Worm (Caenorhabditis elegans) whole organism, L2 larva: ENCODE data around the gene nhr-242.

Experiments used
- C34F6.9 ChIP-seq: fragments of 150-350 bp; optimal IDR thresholded peaks from 2 replicates; lab custom pipeline; 2014; ENCODE audit warnings: missing biosample characterization, missing genetic modification characterization
- F13H6.1 ChIP-seq: sonication (generic microtip); optimal IDR thresholded peaks from 2 replicates; lab custom pipeline; 2016; ENCODE audit warnings: missing genetic modification characterization, missing compliant biosample characterization
- R02D3.7 ChIP-seq: fragments of 150-350 bp; optimal IDR thresholded peaks from 2 replicates; lab custom pipeline; 2014; ENCODE audit warnings: missing biosample characterization, missing genetic modification characterization
- Y55F3AM.14 ChIP-seq: fragments of 200-800 bp; sonication (Bioruptor generic); optimal IDR thresholded peaks from 2 replicates; lab custom pipeline; 2018; ENCODE audit warnings: mild to moderate bottlenecking, missing genetic modification characterization, missing compliant biosample characterization
- ZK546.5 ChIP-seq: sonication (generic microtip); optimal IDR thresholded peaks from 2 replicates; lab custom pipeline; 2017; ENCODE audit warnings: missing biosample characterization, missing genetic modification characterization
- alr-1 ChIP-seq: fragments of 150-350 bp; optimal IDR thresholded peaks from 2 replicates; lab custom pipeline; 2014; ENCODE audit warnings: missing biosample characterization, missing genetic modification characterization
- ama-1 ChIP-seq: fragments of 150-350 bp; optimal IDR thresholded peaks from 2 replicates; lab custom pipeline; 2018; ENCODE audit warnings: inconsistent platforms
- blmp-1 ChIP-seq: sonication (generic microtip); optimal IDR thresholded peaks from 2 replicates; lab custom pipeline; 2017; ENCODE audit warnings: missing genetic modification characterization, mild to moderate bottlenecking, missing compliant biosample characterization, antibody characterized with exemption, moderate library complexity; ENCODE audit not compliant: insufficient read depth
- ceh-82 ChIP-seq: fragments of 150-350 bp; optimal IDR thresholded peaks from 2 replicates; lab custom pipeline; 2014; ENCODE audit warnings: missing biosample characterization, missing genetic modification characterization
- crh-2 ChIP-seq: sonication (generic microtip); optimal IDR thresholded peaks from 2 replicates; lab custom pipeline; 2017; ENCODE audit warnings: missing biosample characterization, missing genetic modification characterization
- dmd-4 ChIP-seq: sonication (generic microtip); optimal IDR thresholded peaks from 2 replicates; lab custom pipeline; 2017; ENCODE audit warnings: missing biosample characterization, missing genetic modification characterization
- elt-1 ChIP-seq: fragments of 150-350 bp; optimal IDR thresholded peaks from 2 replicates; lab custom pipeline; 2014; ENCODE audit warnings: missing biosample characterization, missing genetic modification characterization
- fos-1 ChIP-seq: fragments of 150-350 bp; optimal IDR thresholded peaks from 2 replicates; lab custom pipeline; 2014; ENCODE audit warnings: missing biosample characterization, missing genetic modification characterization
- gmeb-1 ChIP-seq: fragments of 150-350 bp; optimal IDR thresholded peaks from 2 replicates; lab custom pipeline; 2014; ENCODE audit warnings: missing biosample characterization, missing genetic modification characterization
- lin-13 ChIP-seq: fragments of 150-350 bp; optimal IDR thresholded peaks from 2 replicates; lab custom pipeline; 2014; ENCODE audit warnings: missing biosample characterization, missing genetic modification reagents, missing genetic modification characterization
- lsy-2 ChIP-seq, 2 experiments: fragments of 150-350 bp in 1 of 2; sonication (generic microtip) in 1 of 2; optimal IDR thresholded peaks; 2 replicates each; lab custom pipeline; 2014 to 2017; ENCODE audit warnings: missing biosample characterization in 2 of 2, missing genetic modification characterization in 2 of 2
- mab-5 ChIP-seq: fragments of 150-350 bp; optimal IDR thresholded peaks from 2 replicates; lab custom pipeline; 2014; ENCODE audit warnings: missing biosample characterization, missing genetic modification characterization
- mbf-1 ChIP-seq: sonication (generic microtip); optimal IDR thresholded peaks from 2 replicates; lab custom pipeline; 2017; ENCODE audit warnings: missing biosample characterization, missing genetic modification characterization
- mdl-1 ChIP-seq, 2 experiments: fragments of 150-350 bp in 1 of 2; sonication (generic microtip) in 1 of 2; optimal IDR thresholded peaks; 2 replicates each; lab custom pipeline; 2017; ENCODE audit warnings: missing biosample characterization in 2 of 2, missing genetic modification characterization in 2 of 2
- nhr-11 ChIP-seq: fragments of 150-350 bp; optimal IDR thresholded peaks from 2 replicates; lab custom pipeline; 2014; ENCODE audit warnings: missing biosample characterization, missing genetic modification characterization
- nhr-129 ChIP-seq: fragments of 150-350 bp; optimal IDR thresholded peaks from 2 replicates; lab custom pipeline; 2014; ENCODE audit warnings: missing biosample characterization, missing genetic modification characterization
- nhr-21 ChIP-seq: fragments of 150-350 bp; optimal IDR thresholded peaks from 2 replicates; lab custom pipeline; 2014; ENCODE audit warnings: missing biosample characterization, missing genetic modification characterization
- nhr-25 ChIP-seq: fragments of 150-350 bp; sonication (generic microtip); optimal IDR thresholded peaks from 3 replicates; lab custom pipeline; 2014; ENCODE audit warnings: missing biosample characterization, missing genetic modification characterization
- sma-3 ChIP-seq: sonication (generic microtip); optimal IDR thresholded peaks from 2 replicates; lab custom pipeline; 2016; ENCODE audit warnings: missing genetic modification reagents, missing genetic modification characterization, missing compliant biosample characterization
- sma-9 ChIP-seq, 2 experiments: fragments of 150-350 bp in 1 of 2; sonication (generic microtip) in 1 of 2; optimal IDR thresholded peaks; 2 replicates each; lab custom pipeline; 2014 to 2016; ENCODE audit warnings: missing genetic modification characterization in 2 of 2, mild to moderate bottlenecking in 1 of 2, missing biosample characterization in 1 of 2, missing compliant biosample characterization in 1 of 2, missing genetic modification reagents in 1 of 2, moderate library complexity in 1 of 2
- unc-39 ChIP-seq: fragments of 150-350 bp; optimal IDR thresholded peaks from 2 replicates; lab custom pipeline; 2014; ENCODE audit warnings: missing biosample characterization, missing genetic modification characterization
- unc-55 ChIP-seq: fragments of 150-350 bp; sonication (generic microtip); optimal IDR thresholded peaks from 3 replicates; lab custom pipeline; 2014; ENCODE audit warnings: missing biosample characterization, missing genetic modification reagents, missing genetic modification characterization
- zag-1 ChIP-seq: fragments of 150-350 bp; optimal IDR thresholded peaks from 2 replicates; lab custom pipeline; 2014; ENCODE audit warnings: missing biosample characterization, missing genetic modification characterization
- ztf-11 ChIP-seq: sonication (generic microtip); optimal IDR thresholded peaks from 2 replicates; lab custom pipeline; 2017; ENCODE audit warnings: missing biosample characterization, missing genetic modification characterization

Gene nhr-242

DNA sequence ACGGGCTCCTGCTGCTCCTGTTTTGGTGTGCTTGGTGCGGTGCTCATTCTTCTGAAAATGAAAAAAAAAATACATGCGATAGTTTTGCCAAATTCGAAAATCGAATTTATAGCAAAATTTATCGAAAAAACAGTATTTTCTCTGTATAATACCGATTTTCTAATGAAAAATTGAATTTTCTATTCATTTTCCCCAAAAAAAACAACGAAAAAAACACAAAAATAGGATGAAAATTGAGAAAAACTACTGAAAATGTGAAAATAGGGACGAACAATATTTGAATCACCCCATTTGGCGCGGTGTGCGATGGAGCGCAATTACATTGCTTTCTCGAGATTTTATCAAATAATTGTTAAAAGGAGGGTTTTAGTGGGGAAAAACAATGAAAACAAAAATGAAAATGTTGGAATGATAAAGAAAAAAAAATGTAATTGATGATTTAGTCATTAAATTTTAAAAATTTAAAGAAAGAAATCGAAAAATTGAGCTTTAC is 31.7 kb upstream of the nhr-242 start, which contains the start of gene Y69A2AR.28:
Gene Y69A2AR.28, minus strand, starts transcription at position 51 of the 493 bp plus-strand sequence.
- no peak for TF ChIP-seq mdl-1 (tag; optimal IDR thresholded peaks at IDR 0.05; lab: Kevin White, UChicago)
- TF ChIP-seq gmeb-1 (tag; lab: Kevin White, UChicago): peak; percentile 17
- peak in 1 of 2 experiments; percentile 32 for TF ChIP-seq lsy-2 (tag; optimal IDR thresholded peaks at IDR 0.05; lab: Kevin White, UChicago)
- peak; percentile 8 for TF ChIP-seq unc-55 (GFP tag; lab: Kevin White, UChicago)
- no peak for TF ChIP-seq Y55F3AM.14 (GFP tag; lab: Kevin White, UChicago)

DNA sequence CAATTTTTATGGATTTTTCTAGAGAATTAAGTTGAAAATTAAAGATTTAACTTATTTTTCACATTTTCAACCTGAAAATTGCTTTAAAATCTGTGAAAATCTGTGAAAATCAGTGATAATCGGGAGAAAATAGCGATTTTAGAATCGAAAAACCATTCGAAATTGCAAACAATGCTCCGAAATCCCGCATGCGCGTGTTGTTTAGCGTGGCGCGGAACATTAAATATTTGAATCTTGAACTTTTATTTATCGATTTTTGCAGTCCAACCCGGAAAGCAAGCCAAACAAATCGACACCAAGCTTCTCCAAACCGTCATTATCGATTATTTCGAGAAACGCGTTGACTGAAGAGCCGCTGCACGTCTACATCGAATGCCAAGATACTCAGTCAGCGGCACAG is 29.6 kb upstream of the nhr-242 start:
- TF ChIP-seq blmp-1: no peak
- no peak for TF ChIP-seq ZK546.5 (tag; lab: Kevin White, UChicago)
- no peak for TF ChIP-seq ceh-82 (tag; lab: Kevin White, UChicago)

DNA sequence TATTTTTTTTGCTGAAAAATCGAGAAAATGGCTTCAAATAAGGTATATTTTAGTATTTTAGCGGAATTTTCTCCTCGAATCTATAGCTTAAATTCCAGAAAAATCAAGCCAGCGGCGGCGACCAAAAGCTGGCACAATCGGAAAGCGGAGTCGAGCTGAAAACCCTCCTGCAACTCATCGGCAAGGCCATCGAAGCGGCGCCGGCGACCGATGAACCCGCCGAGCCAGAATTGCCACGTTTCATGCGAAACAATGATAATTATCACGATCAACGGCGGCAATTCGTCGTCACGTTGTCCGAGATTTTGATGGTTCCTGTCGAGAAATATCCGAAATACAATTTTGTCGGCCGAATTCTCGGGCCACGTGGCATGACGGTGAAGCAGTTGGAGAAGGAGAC is 29.0 kb upstream of the nhr-242 start, which contains the start of gene Y69A2AR.32:
Gene Y69A2AR.32, plus strand, starts transcription at position 28 of the 400 bp plus-strand sequence.
- TF ChIP-seq C34F6.9 (tag; lab: Kevin White, UChicago) (no peak), zag-1 (no peak)

DNA sequence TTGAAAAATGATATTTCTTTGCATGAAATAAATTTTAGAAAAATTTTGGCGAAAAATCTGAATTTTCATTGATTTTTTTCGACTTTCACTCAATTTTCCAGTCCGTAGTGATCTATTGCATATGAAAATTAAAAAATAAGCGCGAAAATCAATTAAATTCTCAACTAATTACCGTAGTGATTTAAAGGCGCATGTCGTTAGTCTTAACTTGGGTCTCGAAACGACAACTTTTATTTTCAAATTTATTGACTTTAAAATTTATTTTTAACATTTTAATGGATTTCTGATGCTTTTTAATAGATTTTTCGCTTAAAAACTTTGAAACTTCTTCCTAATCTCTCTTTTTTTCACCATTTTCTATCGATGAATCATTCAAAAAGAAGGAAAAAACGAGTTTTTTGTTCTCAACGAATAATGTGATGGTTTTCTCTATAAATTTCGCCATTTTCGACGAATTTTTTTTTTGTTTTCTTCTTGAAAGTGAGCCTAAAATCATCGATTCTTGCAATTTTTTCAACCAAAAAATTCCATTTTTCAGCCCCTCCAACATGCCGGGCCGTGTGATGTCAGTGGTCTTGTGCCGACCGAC is 26.2 kb upstream of the nhr-242 start, which contains the start of gene vamp-7:
Gene vamp-7, plus strand, starts transcription at position 539 of the 589 bp plus-strand sequence.
- peak; percentile 42 for TF ChIP-seq nhr-25 (tag; lab: Kevin White, UChicago)
- no peak for TF ChIP-seq ztf-11
- TF ChIP-seq blmp-1: peak; percentile 18
- no peak for TF ChIP-seq dmd-4 (tag; lab: Kevin White, UChicago)
- peak; percentile 3 for TF ChIP-seq crh-2
- TF ChIP-seq nhr-21 (tag; lab: Kevin White, UChicago): peak; percentile 2

DNA sequence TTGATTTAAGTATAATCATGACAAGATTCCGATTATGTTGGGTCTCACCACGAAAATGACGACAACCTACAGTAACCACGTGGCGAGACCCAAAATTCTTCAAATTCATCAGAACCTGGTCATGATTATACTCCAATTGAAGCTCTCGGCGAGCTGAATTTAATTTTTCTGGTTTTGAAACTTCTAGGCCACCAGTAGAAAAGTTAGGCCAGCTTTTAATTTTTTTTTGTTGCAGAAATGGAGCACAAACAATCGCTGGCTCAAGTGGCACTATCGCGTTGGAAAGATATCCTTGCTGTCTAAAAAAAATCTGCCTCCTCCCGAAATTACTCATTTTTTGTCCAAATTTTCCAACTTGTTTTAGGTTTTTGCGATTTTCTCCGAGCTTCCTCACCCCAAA is 25.2 kb upstream of the nhr-242 start:
- no peak for TF ChIP-seq ZK546.5 (tag; lab: Kevin White, UChicago)
- no peak for TF ChIP-seq ama-1 (lab: Kevin White, UChicago)

DNA sequence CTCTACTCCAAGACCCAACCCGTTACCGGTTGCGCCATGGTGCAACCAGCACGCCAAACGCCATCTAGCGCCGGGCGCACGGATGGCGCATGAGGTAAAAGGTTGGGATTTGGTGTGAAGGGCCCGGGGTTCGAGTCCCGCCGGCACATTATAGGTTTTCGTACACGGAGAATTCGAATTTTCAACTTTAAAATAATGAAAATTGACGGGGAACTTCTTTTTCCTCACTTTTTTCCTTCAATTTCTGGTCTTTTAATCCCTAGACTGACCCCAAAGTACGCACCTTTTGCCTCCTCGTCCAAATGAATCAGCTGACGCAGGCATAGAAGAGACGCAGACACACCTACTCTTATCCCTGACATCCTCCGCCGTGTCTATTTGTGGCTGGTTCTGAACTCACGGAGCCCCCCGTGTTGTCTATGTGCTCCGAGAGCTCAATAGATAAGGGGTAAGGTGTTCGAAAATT is 22.2 kb upstream of the nhr-242 start:
- TF ChIP-seq zag-1 (no peak), mab-5 (tag; lab: Kevin White, UChicago) (no peak), gmeb-1 (tag; lab: Kevin White, UChicago) (no peak), lsy-2 (tag; optimal IDR thresholded peaks at IDR 0.05; lab: Kevin White, UChicago) (peak in 1 of 2 experiments; percentile 34), nhr-25 (tag; lab: Kevin White, UChicago) (peak; percentile 13), unc-39 (tag; lab: Kevin White, UChicago) (no peak), fos-1 (tag; lab: Kevin White, UChicago) (no peak), nhr-129 (tag; lab: Kevin White, UChicago) (peak; percentile 73), R02D3.7 (no peak), sma-9 (GFP tag; optimal IDR thresholded peaks at IDR 0.05; lab: Kevin White, UChicago) (peak; percentile 68), sma-9 (tag; optimal IDR thresholded peaks at IDR 0.05; lab: Kevin White, UChicago) (no peak), lin-13 (GFP tag; lab: Kevin White, UChicago) (peak; percentile 19), C34F6.9 (tag; lab: Kevin White, UChicago) (peak; percentile 37), Y55F3AM.14 (GFP tag; lab: Kevin White, UChicago) (peak; percentile 44), F13H6.1 (tag; lab: Kevin White, UChicago) (no peak), nhr-21 (tag; lab: Kevin White, UChicago) (peak; percentile 10), sma-3 (GFP tag; lab: Kevin White, UChicago) (no peak), ceh-82 (tag; lab: Kevin White, UChicago) (no peak), elt-1 (no peak), alr-1 (no peak), mbf-1 (tag; lab: Kevin White, UChicago) (no peak), nhr-11 (no peak)
- TF ChIP-seq, all 48 proteins: peak for 8
